Worm (Caenorhabditis elegans) whole organism, mixed stage, embryonic: Measurements from ENCODE around the gene nadk-2.

Experiments used
- M03D4.4 ChIP-seq: sonication (generic microtip); optimal IDR thresholded peaks from 2 replicates; lab custom pipeline; 2017; ENCODE audit warnings: mild to moderate bottlenecking, missing genetic modification characterization, missing compliant biosample characterization
- bed-3 ChIP-seq: fragments of 200-800 bp; sonication (Bioruptor generic); optimal IDR thresholded peaks from 3 replicates; lab custom pipeline; 2018; ENCODE audit warnings: mild to moderate bottlenecking, missing genetic modification characterization, moderate library complexity, missing compliant biosample characterization
- blmp-1 ChIP-seq: fragments of 150-350 bp; optimal IDR thresholded peaks from 2 replicates; lab custom pipeline; 2014; ENCODE audit warnings: missing biosample characterization, missing genetic modification characterization
- ceh-43 ChIP-seq: fragments of 200-800 bp; sonication (Bioruptor generic); optimal IDR thresholded peaks from 2 replicates; lab custom pipeline; 2018; ENCODE audit warnings: mild to moderate bottlenecking, missing genetic modification characterization, moderate library complexity, missing compliant biosample characterization
- ceh-83 ChIP-seq: fragments of 200-800 bp; sonication (Bioruptor generic); optimal IDR thresholded peaks from 2 replicates; lab custom pipeline; 2018; ENCODE audit warnings: mild to moderate bottlenecking, missing genetic modification characterization, missing compliant biosample characterization
- ces-1 ChIP-seq: fragments of 150-350 bp; optimal IDR thresholded peaks from 2 replicates; lab custom pipeline; 2014; ENCODE audit warnings: missing biosample characterization, missing genetic modification reagents, missing genetic modification characterization
- cnd-1 ChIP-seq: fragments of 200-800 bp; sonication (Bioruptor generic); optimal IDR thresholded peaks from 2 replicates; lab custom pipeline; 2018; ENCODE audit warnings: mild to moderate bottlenecking, missing genetic modification characterization, missing compliant biosample characterization
- drap-1 ChIP-seq: fragments of 200-800 bp; sonication (Bioruptor generic); optimal IDR thresholded peaks from 3 replicates; lab custom pipeline; 2018; ENCODE audit warnings: mild to moderate bottlenecking, missing genetic modification characterization, missing compliant biosample characterization
- elt-3 ChIP-seq: fragments of 150-350 bp; optimal IDR thresholded peaks from 2 replicates; lab custom pipeline; 2014; ENCODE audit warnings: missing biosample characterization, missing genetic modification characterization
- flh-1 ChIP-seq: fragments of 200-800 bp; sonication (Bioruptor generic); optimal IDR thresholded peaks from 2 replicates; lab custom pipeline; 2018; ENCODE audit warnings: mild to moderate bottlenecking, missing genetic modification characterization, moderate library complexity, missing compliant biosample characterization
- ham-2 ChIP-seq: fragments of 200-800 bp; sonication (Bioruptor generic); optimal IDR thresholded peaks from 2 replicates; lab custom pipeline; 2018; ENCODE audit warnings: mild to moderate bottlenecking, missing genetic modification characterization, missing compliant biosample characterization
- hlh-1 ChIP-seq: fragments of 150-350 bp; optimal IDR thresholded peaks from 2 replicates; lab custom pipeline; 2014; ENCODE audit warnings: missing biosample characterization, missing genetic modification reagents, missing genetic modification characterization
- lin-13 ChIP-seq: fragments of 150-350 bp; optimal IDR thresholded peaks from 2 replicates; lab custom pipeline; 2014; ENCODE audit warnings: missing biosample characterization, missing genetic modification characterization
- lin-32 ChIP-seq: fragments of 200-800 bp; sonication (Bioruptor generic); optimal IDR thresholded peaks from 2 replicates; lab custom pipeline; 2018; ENCODE audit warnings: mild to moderate bottlenecking, missing genetic modification characterization, missing compliant biosample characterization
- lsy-2 ChIP-seq: fragments of 150-350 bp; optimal IDR thresholded peaks from 2 replicates; lab custom pipeline; 2014; ENCODE audit warnings: missing biosample characterization, missing genetic modification characterization
- mab-5 ChIP-seq: fragments of 150-350 bp; optimal IDR thresholded peaks from 2 replicates; lab custom pipeline; 2014; ENCODE audit warnings: missing biosample characterization, missing genetic modification characterization
- mep-1 ChIP-seq: fragments of 150-350 bp; optimal IDR thresholded peaks from 2 replicates; lab custom pipeline; 2017; ENCODE audit warnings: missing biosample characterization, missing genetic modification reagents, missing genetic modification characterization, inconsistent platforms
- mls-2 ChIP-seq: sonication (generic microtip); optimal IDR thresholded peaks from 2 replicates; lab custom pipeline; 2016; ENCODE audit warnings: mild to moderate bottlenecking, missing genetic modification characterization, moderate library complexity, missing compliant biosample characterization
- nhr-12 ChIP-seq: fragments of 150-350 bp; optimal IDR thresholded peaks from 2 replicates; lab custom pipeline; 2014; ENCODE audit warnings: missing biosample characterization, missing genetic modification characterization
- nhr-2 ChIP-seq: fragments of 150-350 bp; optimal IDR thresholded peaks from 2 replicates; lab custom pipeline; 2014; ENCODE audit warnings: missing biosample characterization, missing genetic modification characterization
- nhr-237 ChIP-seq: fragments of 150-350 bp; optimal IDR thresholded peaks from 2 replicates; lab custom pipeline; 2014; ENCODE audit warnings: missing biosample characterization, missing genetic modification characterization
- nhr-28 ChIP-seq: fragments of 150-350 bp; optimal IDR thresholded peaks from 2 replicates; lab custom pipeline; 2014; ENCODE audit warnings: missing biosample characterization, missing genetic modification characterization
- nhr-76 ChIP-seq: sonication (generic microtip); optimal IDR thresholded peaks from 2 replicates; lab custom pipeline; 2017; ENCODE audit warnings: missing biosample characterization, missing genetic modification characterization
- pha-4 ChIP-seq: fragments of 150-350 bp; optimal IDR thresholded peaks from 2 replicates; lab custom pipeline; 2018; ENCODE audit warnings: missing biosample characterization, missing genetic modification reagents, missing genetic modification characterization
- sem-2 ChIP-seq: fragments of 200-800 bp; sonication (Bioruptor generic); optimal IDR thresholded peaks from 2 replicates; lab custom pipeline; 2018; ENCODE audit warnings: mild to moderate bottlenecking, missing genetic modification characterization, missing compliant biosample characterization
- snpc-4 ChIP-seq: fragments of 150-350 bp; optimal IDR thresholded peaks from 2 replicates; lab custom pipeline; 2014; ENCODE audit warnings: missing biosample characterization, missing genetic modification characterization
- sptf-1 ChIP-seq: sonication (generic microtip); optimal IDR thresholded peaks from 2 replicates; lab custom pipeline; 2017; ENCODE audit warnings: mild to moderate bottlenecking, missing genetic modification characterization, moderate library complexity, missing compliant biosample characterization
- tbx-8 ChIP-seq: fragments of 200-800 bp; sonication (Bioruptor generic); optimal IDR thresholded peaks from 2 replicates; lab custom pipeline; 2018; ENCODE audit warnings: mild to moderate bottlenecking, missing genetic modification characterization, moderate library complexity, missing compliant biosample characterization
- unc-120 ChIP-seq: sonication (generic microtip); optimal IDR thresholded peaks from 2 replicates; lab custom pipeline; 2017; ENCODE audit warnings: missing genetic modification characterization, missing compliant biosample characterization; ENCODE audit not compliant: poor library complexity, severe bottlenecking
- zip-8 ChIP-seq: fragments of 150-350 bp; optimal IDR thresholded peaks from 2 replicates; lab custom pipeline; 2014; ENCODE audit warnings: missing biosample characterization, missing genetic modification characterization
- ztf-11 ChIP-seq: fragments of 150-350 bp; optimal IDR thresholded peaks from 2 replicates; lab custom pipeline; 2014; ENCODE audit warnings: missing biosample characterization, missing genetic modification characterization

Gene nadk-2

ce11 chrII:12107840-12108239 is 58.5 kb downstream of the nadk-2 start, which contains the start of gene Y17G7B.18:
Y17G7B.18 (minus strand) TSS chrII:12107857.
- TF ChIP-seq cnd-1 (tag; lab: Kevin White, UChicago) (no peak), nhr-76 (tag; lab: Kevin White, UChicago) (no peak), ces-1 (GFP tag; lab: Kevin White, UChicago) (peak; percentile 74), hlh-1 (tag; lab: Kevin White, UChicago) (no peak), blmp-1 (tag; lab: Kevin White, UChicago) (no peak), mab-5 (no peak), lin-32 (GFP tag; lab: Kevin White, UChicago) (no peak), lsy-2 (tag; lab: Kevin White, UChicago) (peak; percentile 72), sem-2 (GFP tag; lab: Kevin White, UChicago) (no peak), ceh-43 (GFP tag; lab: Kevin White, UChicago) (no peak), bed-3 (GFP tag; lab: Kevin White, UChicago) (no peak), drap-1 (GFP tag; lab: Kevin White, UChicago) (no peak), ceh-83 (GFP tag; lab: Kevin White, UChicago) (no peak), snpc-4 (tag; lab: Kevin White, UChicago) (no peak), tbx-8 (no peak), mep-1 (tag; lab: Kevin White, UChicago) (peak; percentile 79), nhr-28 (tag; lab: Kevin White, UChicago) (no peak), unc-120 (tag; lab: Kevin White, UChicago) (no peak), flh-1 (no peak), elt-3 (tag; lab: Kevin White, UChicago) (no peak), zip-8 (no peak), mls-2 (tag; lab: Kevin White, UChicago) (no peak), lin-13 (no peak), ztf-11 (tag; lab: Kevin White, UChicago) (no peak), M03D4.4 (tag; lab: Kevin White, UChicago) (no peak), ham-2 (GFP tag; lab: Kevin White, UChicago) (no peak), nhr-12 (tag; lab: Kevin White, UChicago) (no peak), pha-4 (tag; lab: Kevin White, UChicago) (peak; percentile 30), nhr-237 (tag; lab: Kevin White, UChicago) (peak; percentile 39), nhr-2 (no peak)

- no peak for TF ChIP-seq mls-2 (tag; lab: Kevin White, UChicago)
- TF ChIP-seq lsy-2 (tag; lab: Kevin White, UChicago), result no peak
- no peak for TF ChIP-seq tbx-8
- no peak for TF ChIP-seq mep-1 (tag; lab: Kevin White, UChicago)
- TF ChIP-seq sptf-1 (tag; lab: Kevin White, UChicago), result no peak
- no peak for TF ChIP-seq unc-120 (tag; lab: Kevin White, UChicago)
Measured at ce11 chrII:12108843-12109242, 59.5 kb downstream of the nadk-2 start.
